Worm (Caenorhabditis elegans): Measurements from ENCODE around the gene thk-1.

thk-1 gene

ce11 chrIV:10252350-10252792, 29.0 kb downstream of the thk-1 start:
- TF ChIP-seq unc-130 (GFP tag; optimal IDR thresholded peaks at IDR 0.05) (no peak), nhr-6 (tag; optimal IDR thresholded peaks at IDR 0.05) (peak; percentile 67), lin-1 (GFP tag; IDR thresholded peaks at IDR 0.05) (peak; percentile 79), hmg-1.1 (GFP tag; IDR thresholded peaks at IDR 0.05) (peak; percentile 91), ztf-11 (tag; optimal IDR thresholded peaks at IDR 0.05) (no peak), zag-1 (tag; optimal IDR thresholded peaks at IDR 0.05) (peak; percentile 36), ztf-7 (tag; optimal IDR thresholded peaks at IDR 0.05) (no peak), zfp-2 (tag; optimal IDR thresholded peaks at IDR 0.05) (no peak), mes-2 (tag; optimal IDR thresholded peaks at IDR 0.05; ENCODE audit: poor library complexity, severe bottlenecking) (peak; percentile 70), unc-62 (GFP tag; optimal IDR thresholded peaks at IDR 0.05 in 1 of 2) (peak in 1 of 2 experiments; percentile 100), unc-62 (tag; optimal IDR thresholded peaks at IDR 0.05) (no peak), ZK546.5 (tag; optimal IDR thresholded peaks at IDR 0.05) (peak in 1 of 2 experiments; percentile 10), daf-8 (GFP tag; IDR thresholded peaks at IDR 0.05) (no peak), ceh-62 (tag; optimal IDR thresholded peaks at IDR 0.05) (no peak), lin-13 (GFP tag; optimal IDR thresholded peaks at IDR 0.05) (peak; percentile 56), attf-4 (tag; optimal IDR thresholded peaks at IDR 0.05) (no peak), fkh-10 (GFP tag; optimal IDR thresholded peaks at IDR 0.05) (peak; percentile 93), F49E8.2 (tag; optimal IDR thresholded peaks at IDR 0.05; ENCODE audit: borderline replicate concordance) (no peak), daf-12 (tag; optimal IDR thresholded peaks at IDR 0.05) (no peak), nhr-237 (tag; optimal IDR thresholded peaks at IDR 0.05) (no peak), tag-97 (GFP tag; IDR thresholded peaks at IDR 0.05) (no peak), dve-1 (tag; optimal IDR thresholded peaks at IDR 0.05; ENCODE audit: insufficient read depth) (peak; percentile 95), nhr-41 (GFP tag; IDR thresholded peaks at IDR 0.05) (no peak), jun-1 (tag; optimal IDR thresholded peaks at IDR 0.05) (peak; percentile 80), sdz-12 (GFP tag; optimal IDR thresholded peaks at IDR 0.05) (no peak), madf-5 (GFP tag; IDR thresholded peaks at IDR 0.05) (no peak), nhr-10 (tag; optimal IDR thresholded peaks at IDR 0.05) (peak; percentile 79), ceh-44 (GFP tag; IDR thresholded peaks at IDR 0.05) (no peak), zfp-3 (GFP tag; conservative IDR thresholded peaks at IDR 0.05) (0 out of 2 replicates have a peak, but pooled peaks have one; percentile 50), ama-1 (optimal IDR thresholded peaks at IDR 0.05) (no peak), pha-4 (GFP tag; IDR thresholded peaks at IDR 0.05) (peak; percentile 88), pha-4 (tag; optimal IDR thresholded peaks at IDR 0.05) (peak; percentile 66), mxl-3 (GFP tag; optimal IDR thresholded peaks at IDR 0.05) (peak; percentile 84), lin-15B (tag; optimal IDR thresholded peaks at IDR 0.05) (no peak), dmd-6 (GFP tag; IDR thresholded peaks at IDR 0.05) (peak; percentile 96), mdt-29 (GFP tag; IDR thresholded peaks at IDR 0.05) (0 out of 2 replicates have a peak, but pooled peaks have one; percentile 73), set-16 (GFP tag; IDR thresholded peaks at IDR 0.05) (peak; percentile 90), dmd-9 (GFP tag; IDR thresholded peaks at IDR 0.05) (no peak), ZK337.2 (GFP tag; IDR thresholded peaks at IDR 0.05) (no peak), Y105C5A.15 (GFP tag; IDR thresholded peaks at IDR 0.05) (0 out of 2 replicates have a peak, but pooled peaks have one; percentile 12), lsy-2 (tag; optimal IDR thresholded peaks at IDR 0.05) (peak; percentile 80 to 87), spr-3 (GFP tag; optimal IDR thresholded peaks at IDR 0.05) (no peak), Y75B8A.6 (GFP tag; IDR thresholded peaks at IDR 0.05) (0 out of 2 replicates have a peak, but pooled peaks have one; percentile 26), pqm-1 (tag; optimal IDR thresholded peaks at IDR 0.05) (peak; percentile 70), mep-1 (tag; optimal IDR thresholded peaks at IDR 0.05) (peak; percentile 92), vab-7 (GFP tag; IDR thresholded peaks at IDR 0.05) (0 out of 2 replicates have a peak, but pooled peaks have one; percentile 39), nhr-102 (tag; optimal IDR thresholded peaks at IDR 0.05) (peak; percentile 76), unc-39 (tag; optimal IDR thresholded peaks at IDR 0.05) (no peak), fos-1 (tag; optimal IDR thresholded peaks at IDR 0.05) (peak; percentile 16), mxl-2 (GFP tag; conservative IDR thresholded peaks at IDR 0.05) (peak; percentile 72), snpc-4 (tag; optimal IDR thresholded peaks at IDR 0.05) (no peak), D1046.2 (GFP tag; IDR thresholded peaks at IDR 0.05) (no peak)
